Fruit fly (Drosophila melanogaster) whole organism, embryonic: ENCODE results near the gene tyn.
A peak's percentile ranks its signal among the peaks of the same experiment; 100 is the strongest.

Experiments
- CG10274 ChIP-seq: fragments of 200-800 bp; sonication (Bioruptor generic); optimal IDR thresholded peaks from 3 replicates; lab custom pipeline; 2017; ENCODE audit warnings: missing biosample characterization, mild to moderate bottlenecking, missing genetic modification characterization
- CG10321 ChIP-seq: fragments of 200-800 bp; sonication (Bioruptor generic); IDR thresholded peaks from 2 replicates; pipeline ENCODE4 v1.3.6; 2022; ENCODE audit warnings: missing biosample characterization, missing genetic modification characterization
- CG11398 ChIP-seq: fragments of 200-800 bp; sonication (Bioruptor generic); optimal IDR thresholded peaks from 2 replicates; lab custom pipeline; 2016; ENCODE audit warnings: missing biosample characterization, missing genetic modification characterization
- CG11696 ChIP-seq: fragments of 200-800 bp; sonication (Bioruptor generic); IDR thresholded peaks from 2 replicates; pipeline ENCODE4 v1.3.6; 2022; ENCODE audit warnings: missing biosample characterization, missing genetic modification characterization
- CG15514 ChIP-seq: fragments of 200-800 bp; sonication (Bioruptor generic); optimal IDR thresholded peaks from 3 replicates; lab custom pipeline; 2017; ENCODE audit warnings: missing biosample characterization, missing genetic modification characterization, mild to moderate bottlenecking, moderate library complexity, missing genetic modification reagents
- CG16813 ChIP-seq: fragments of 200-800 bp; sonication (Bioruptor generic); IDR thresholded peaks from 3 replicates; pipeline ENCODE4 v1.3.6; 2022; ENCODE audit warnings: missing biosample characterization, missing genetic modification characterization; ENCODE audit not compliant: partially characterized antibody
- CG17186 ChIP-seq: fragments of 200-800 bp; sonication (Bioruptor generic); optimal IDR thresholded peaks from 3 replicates; lab custom pipeline; 2017; ENCODE audit warnings: missing biosample characterization, missing genetic modification reagents, missing genetic modification characterization
- CG17328 ChIP-seq: fragments of 200-800 bp; sonication (Bioruptor generic); IDR thresholded peaks from 2 replicates; pipeline ENCODE4 v1.3.6; 2022; ENCODE audit warnings: missing biosample characterization, missing genetic modification characterization
- CG17361 ChIP-seq: fragments of 200-800 bp; sonication (Bioruptor generic); IDR thresholded peaks from 3 replicates; pipeline ENCODE4 v1.3.6; 2022; ENCODE audit warnings: missing biosample characterization, missing genetic modification characterization
- CG17912 ChIP-seq: fragments of 200-800 bp; sonication (Bioruptor generic); optimal IDR thresholded peaks from 2 replicates; lab custom pipeline; 2018; ENCODE audit warnings: missing biosample characterization, mild to moderate bottlenecking, missing genetic modification characterization
- CG1832 ChIP-seq: fragments of 200-800 bp; sonication (Bioruptor generic); optimal IDR thresholded peaks from 2 replicates; lab custom pipeline; 2017; ENCODE audit warnings: missing biosample characterization, mild to moderate bottlenecking, missing genetic modification characterization, inconsistent platforms
- CG2120 ChIP-seq: fragments of 200-800 bp; sonication (Bioruptor generic); optimal IDR thresholded peaks from 3 replicates; lab custom pipeline; 2016; ENCODE audit warnings: missing biosample characterization, missing genetic modification characterization
- CG2129 ChIP-seq: fragments of 200-800 bp; sonication (Bioruptor generic); IDR thresholded peaks from 2 replicates; pipeline ENCODE4 v1.3.6; 2022; ENCODE audit warnings: missing biosample characterization, missing genetic modification characterization; ENCODE audit not compliant: partially characterized antibody
- CG2889 ChIP-seq: fragments of 200-800 bp; sonication (Bioruptor generic); IDR thresholded peaks from 3 replicates; pipeline ENCODE4 v1.3.6; 2022; ENCODE audit warnings: missing biosample characterization, missing genetic modification characterization
- CG33213 ChIP-seq: fragments of 200-800 bp; sonication (Bioruptor generic); optimal IDR thresholded peaks from 3 replicates; lab custom pipeline; 2016; ENCODE audit warnings: missing biosample characterization, missing genetic modification characterization
- CG3838 ChIP-seq: fragments of 200-800 bp; sonication (Bioruptor generic); optimal IDR thresholded peaks from 3 replicates; lab custom pipeline; 2016; ENCODE audit warnings: missing biosample characterization, missing genetic modification characterization
- CG3847 ChIP-seq: fragments of 200-800 bp; sonication (Bioruptor generic); IDR thresholded peaks from 2 replicates; pipeline ENCODE4 v1.3.6; 2022; ENCODE audit warnings: missing biosample characterization, missing genetic modification characterization
- CG4282 ChIP-seq: fragments of 200-800 bp; sonication (Bioruptor generic); optimal IDR thresholded peaks from 2 replicates; lab custom pipeline; 2016; ENCODE audit warnings: missing biosample characterization, missing genetic modification characterization
- CG4707 ChIP-seq: fragments of 200-800 bp; sonication (Bioruptor generic); optimal IDR thresholded peaks from 2 replicates; lab custom pipeline; 2018; ENCODE audit warnings: missing biosample characterization, mild to moderate bottlenecking, missing genetic modification characterization, moderate library complexity
- CG6254 ChIP-seq: fragments of 200-800 bp; sonication (Bioruptor generic); optimal IDR thresholded peaks from 3 replicates; lab custom pipeline; 2017; ENCODE audit warnings: mild to moderate bottlenecking, missing biosample characterization, missing genetic modification reagents, missing genetic modification characterization
- CG6654 ChIP-seq: fragments of 200-800 bp; sonication (Bioruptor generic); optimal IDR thresholded peaks from 2 replicates; lab custom pipeline; 2017; ENCODE audit warnings: missing biosample characterization, mild to moderate bottlenecking, missing genetic modification characterization
- CG6689 ChIP-seq: fragments of 200-800 bp; sonication (Bioruptor generic); IDR thresholded peaks from 2 replicates; pipeline ENCODE4 v1.3.6; 2022; ENCODE audit warnings: missing biosample characterization, missing genetic modification characterization
- CG9817 ChIP-seq: fragments of 200-800 bp; sonication (Bioruptor generic); optimal IDR thresholded peaks from 2 replicates; lab custom pipeline; 2018; ENCODE audit warnings: missing biosample characterization, mild to moderate bottlenecking, missing genetic modification characterization, moderate library complexity
- Drgx ChIP-seq: fragments of 200-800 bp; sonication (Bioruptor generic); IDR thresholded peaks from 2 replicates; pipeline ENCODE4 v1.3.6; 2022; ENCODE audit warnings: missing biosample characterization, missing genetic modification characterization
- Eip74EF ChIP-seq, 2 experiments: fragments of 200-800 bp in 1 of 2; fragments of >200 bp in 1 of 2; sonication (Bioruptor generic) in 1 of 2; optimal IDR thresholded peaks; 2 replicates each; lab custom pipeline; 2017 to 2019; ENCODE audit warnings: missing biosample characterization in 2 of 2, missing genetic modification characterization in 2 of 2, mild to moderate bottlenecking in 1 of 2, moderate library complexity in 1 of 2
- Gsc ChIP-seq: fragments of 200-800 bp; sonication (Bioruptor generic); IDR thresholded peaks from 2 replicates; pipeline ENCODE4 v1.3.6; 2022; ENCODE audit warnings: missing biosample characterization, missing genetic modification characterization
- HmgD ChIP-seq: fragments of 200-800 bp; sonication (Bioruptor generic); optimal IDR thresholded peaks from 3 replicates; lab custom pipeline; 2016; ENCODE audit warnings: missing biosample characterization, missing genetic modification characterization
- Hr3 ChIP-seq: fragments of 200-800 bp; sonication (Bioruptor generic); optimal IDR thresholded peaks from 3 replicates; lab custom pipeline; 2016; ENCODE audit warnings: missing biosample characterization, missing genetic modification characterization
- Mes4 ChIP-seq: fragments of 200-800 bp; sonication (Bioruptor generic); optimal IDR thresholded peaks from 2 replicates; lab custom pipeline; 2016; ENCODE audit warnings: missing biosample characterization, missing genetic modification characterization
- NK7.1 ChIP-seq: fragments of 200-800 bp; sonication (Bioruptor generic); optimal IDR thresholded peaks from 3 replicates; lab custom pipeline; 2016; ENCODE audit warnings: missing biosample characterization, missing genetic modification characterization
- NfI ChIP-seq: fragments of 200-800 bp; sonication (Bioruptor generic); optimal IDR thresholded peaks from 3 replicates; lab custom pipeline; 2018; ENCODE audit warnings: missing biosample characterization, mild to moderate bottlenecking, missing genetic modification characterization, moderate library complexity
- Oli ChIP-seq: fragments of 200-800 bp; sonication (Bioruptor generic); optimal IDR thresholded peaks from 2 replicates; lab custom pipeline; 2018; ENCODE audit warnings: missing biosample characterization, mild to moderate bottlenecking, missing genetic modification characterization, moderate library complexity
- Rfx ChIP-seq: fragments of 200-800 bp; sonication (Bioruptor generic); IDR thresholded peaks from 2 replicates; pipeline ENCODE4 v1.3.6; 2022; ENCODE audit warnings: missing biosample characterization, missing genetic modification characterization
- Vsx1 ChIP-seq: fragments of 200-800 bp; sonication (Bioruptor generic); optimal IDR thresholded peaks from 2 replicates; lab custom pipeline; 2017; ENCODE audit warnings: missing biosample characterization, mild to moderate bottlenecking, missing genetic modification characterization, missing genetic modification reagents
- bab2 ChIP-seq: fragments of 200-800 bp; sonication (Bioruptor generic); optimal IDR thresholded peaks from 2 replicates; lab custom pipeline; 2016; ENCODE audit warnings: missing biosample characterization, missing genetic modification characterization
- chinmo ChIP-seq: fragments of 200-800 bp; sonication (Bioruptor generic); IDR thresholded peaks from 4 replicates; pipeline ENCODE4 v1.3.6; 2022; ENCODE audit warnings: missing biosample characterization, missing genetic modification characterization; ENCODE audit not compliant: partially characterized antibody
- da ChIP-seq: fragments of 200-800 bp; sonication (Bioruptor generic); optimal IDR thresholded peaks from 2 replicates; lab custom pipeline; 2016; ENCODE audit warnings: missing biosample characterization, missing genetic modification characterization
- disco-r ChIP-seq: fragments of 200-800 bp; sonication (Bioruptor generic); optimal IDR thresholded peaks from 2 replicates; lab custom pipeline; 2016; ENCODE audit warnings: missing biosample characterization, missing genetic modification characterization
- dysf ChIP-seq: fragments of 200-800 bp; sonication (Bioruptor generic); IDR thresholded peaks from 3 replicates; pipeline ENCODE4 v1.3.6; 2022; ENCODE audit warnings: missing biosample characterization, missing genetic modification characterization
- kah ChIP-seq: fragments of 200-800 bp; sonication (Bioruptor generic); optimal IDR thresholded peaks from 2 replicates; lab custom pipeline; 2018; ENCODE audit warnings: missing biosample characterization, mild to moderate bottlenecking, missing genetic modification characterization
- lab ChIP-seq: fragments of 200-800 bp; sonication (Bioruptor generic); optimal IDR thresholded peaks from 3 replicates; lab custom pipeline; 2017; ENCODE audit warnings: missing biosample characterization, missing genetic modification characterization, mild to moderate bottlenecking, moderate library complexity, missing genetic modification reagents
- lbe ChIP-seq: fragments of 200-800 bp; sonication (Bioruptor generic); optimal IDR thresholded peaks from 2 replicates; lab custom pipeline; 2016; ENCODE audit warnings: missing biosample characterization, mild to moderate bottlenecking, missing genetic modification characterization
- lmd ChIP-seq: fragments of 200-800 bp; sonication (Bioruptor generic); IDR thresholded peaks from 2 replicates; pipeline ENCODE4 v1.3.6; 2022; ENCODE audit warnings: missing biosample characterization, missing genetic modification characterization
- nom ChIP-seq: fragments of 200-800 bp; sonication (Bioruptor generic); optimal IDR thresholded peaks from 2 replicates; lab custom pipeline; 2017; ENCODE audit warnings: missing biosample characterization, missing genetic modification characterization, mild to moderate bottlenecking, moderate library complexity, missing genetic modification reagents
- pan ChIP-seq, 4 experiments: fragments of >200 bp in 3 of 4; fragments of 200-800 bp in 1 of 4; sonication (Bioruptor generic) in 1 of 4; optimal IDR thresholded peaks in 3 of 4; IDR thresholded peaks in 1 of 4; 2 replicates each; pipeline versions ENCODE4 v1.3.6 to Lab custom; 2017 to 2022; ENCODE audit warnings: missing biosample characterization in 2 of 4, missing genetic modification characterization in 2 of 4, mixed read lengths in 1 of 4
- pita ChIP-seq: fragments of 200-800 bp; sonication (Bioruptor generic); optimal IDR thresholded peaks from 2 replicates; lab custom pipeline; 2017; ENCODE audit warnings: missing biosample characterization, mild to moderate bottlenecking, missing genetic modification characterization
- pzg ChIP-seq: fragments of 200-800 bp; sonication (Bioruptor generic); optimal IDR thresholded peaks from 3 replicates; lab custom pipeline; 2018; ENCODE audit warnings: missing biosample characterization, mild to moderate bottlenecking, missing genetic modification characterization, moderate library complexity
- seq ChIP-seq: fragments of 200-800 bp; sonication (Bioruptor generic); IDR thresholded peaks from 2 replicates; pipeline ENCODE4 v1.3.6; 2022; ENCODE audit warnings: missing biosample characterization, missing genetic modification characterization
- slbo ChIP-seq: fragments of 200-800 bp; sonication (Bioruptor generic); IDR thresholded peaks from 2 replicates; pipeline ENCODE4 v1.3.6; 2022; ENCODE audit warnings: missing biosample characterization, missing genetic modification characterization
- vnd ChIP-seq: fragments of 200-800 bp; sonication (Bioruptor generic); IDR thresholded peaks from 3 replicates; pipeline ENCODE4 v1.3.6; 2022; ENCODE audit warnings: missing biosample characterization, missing genetic modification characterization; ENCODE audit not compliant: partially characterized antibody
- wdn ChIP-seq: fragments of 200-800 bp; sonication (Bioruptor generic); IDR thresholded peaks from 2 replicates; pipeline ENCODE4 v1.3.6; 2022; ENCODE audit warnings: missing biosample characterization, missing genetic modification characterization

tyn gene

dm6 chrX:127350-127768 lies 12.8 kb upstream of the tyn start, which contains the start of gene RhoGAP1A (continued):
- TF ChIP-seq CG11696 (GFP tag; lab: Robert Waterston, UW), result no peak
- TF ChIP-seq CG2889, result no peak
- no peak for TF ChIP-seq disco-r
- peak; percentile 0 for TF ChIP-seq CG17186 (GFP tag; lab: Kevin White, UChicago)
- TF ChIP-seq CG4282, result no peak
- no peak for TF ChIP-seq CG10274 (GFP tag; lab: Kevin White, UChicago)
- no peak for TF ChIP-seq CG11398 (GFP tag; lab: Kevin White, UChicago)
- peak; percentile 90 for TF ChIP-seq CG33213 (GFP tag; lab: Kevin White, UChicago)
- no peak for TF ChIP-seq CG6654 (GFP tag; lab: Kevin White, UChicago)
- TF ChIP-seq CG2129 (GFP tag; lab: Robert Waterston, UW), result peak; percentile 51
- no peak for TF ChIP-seq CG4707
- no peak for TF ChIP-seq lmd
- TF ChIP-seq CG2120 (GFP tag; lab: Kevin White, UChicago), result peak; percentile 10
- no peak for TF ChIP-seq bab2
- TF ChIP-seq CG6254 (GFP tag; lab: Kevin White, UChicago), result no peak
- no peak for TF ChIP-seq CG3838 (GFP tag; lab: Kevin White, UChicago)
- TF ChIP-seq lab (GFP tag; lab: Kevin White, UChicago), result no peak
- peak; percentile 52 for TF ChIP-seq pzg (GFP tag; lab: Kevin White, UChicago)
- TF ChIP-seq CG10321 (GFP tag; lab: Robert Waterston, UW), result no peak
- no peak for TF ChIP-seq CG3847 (GFP tag; lab: Robert Waterston, UW)
- TF ChIP-seq pan (optimal IDR thresholded peaks at IDR 0.05; lab: Kevin White, UChicago), result no peak
- TF ChIP-seq pan (GFP tag; optimal IDR thresholded peaks at IDR 0.05 in 1 of 2, IDR thresholded peaks at IDR 0.05 in 1 of 2), result no peak
- TF ChIP-seq Vsx1 (GFP tag; lab: Kevin White, UChicago), result no peak
- peak; percentile 15 for TF ChIP-seq CG15514
- no peak for TF ChIP-seq Hr3 (GFP tag; lab: Kevin White, UChicago)
- no peak for TF ChIP-seq pita (GFP tag; lab: Kevin White, UChicago)
- no peak for TF ChIP-seq nom
- TF ChIP-seq CG17912, result no peak
- no peak for TF ChIP-seq kah
- no peak for TF ChIP-seq CG9817 (tag; lab: Kevin White, UChicago)
- TF ChIP-seq Rfx (GFP tag; lab: Robert Waterston, UW), result no peak
- no peak for TF ChIP-seq slbo (GFP tag; lab: Robert Waterston, UW)
- TF ChIP-seq NK7.1 (GFP tag; lab: Kevin White, UChicago), result no peak
- TF ChIP-seq seq (GFP tag; lab: Robert Waterston, UW), result no peak
- no peak for TF ChIP-seq CG1832 (GFP tag; lab: Kevin White, UChicago)
- no peak for TF ChIP-seq Eip74EF (GFP tag; optimal IDR thresholded peaks at IDR 0.05; lab: Kevin White, UChicago)
- no peak for TF ChIP-seq Gsc (GFP tag; lab: Robert Waterston, UW)
- TF ChIP-seq CG17361 (GFP tag; lab: Robert Waterston, UW), result peak; percentile 61; the same call in 2 of the 3 replicates
- peak; percentile 4 for TF ChIP-seq lbe
- TF ChIP-seq HmgD (GFP tag; lab: Kevin White, UChicago), result no peak
- peak; percentile 60; the same call in 2 of the 3 replicates for TF ChIP-seq vnd (GFP tag; lab: Robert Waterston, UW)
- no peak for TF ChIP-seq CG17328
- TF ChIP-seq Drgx (GFP tag; lab: Robert Waterston, UW), result no peak
- TF ChIP-seq chinmo, result no peak
- no peak for TF ChIP-seq wdn
- no peak for TF ChIP-seq da (GFP tag; lab: Kevin White, UChicago)
- peak; percentile 80 for TF ChIP-seq CG16813 (GFP tag; lab: Robert Waterston, UW)
- TF ChIP-seq Oli, result no peak
- TF ChIP-seq NfI (GFP tag; lab: Kevin White, UChicago), result no peak
- TF ChIP-seq Mes4 (GFP tag; lab: Kevin White, UChicago), result no peak
- no peak for TF ChIP-seq CG6689 (GFP tag; lab: Robert Waterston, UW)
- TF ChIP-seq dysf (GFP tag; lab: Robert Waterston, UW), result no peak
